Fruit fly (Drosophila melanogaster): ENCODE measurements around the gene Atg1.
A peak's percentile ranks its signal among the peaks of the same experiment; 100 is the strongest.

Gene Atg1

dm6 chr3L:12794532-12794931, 10.4 kb downstream of the Atg1 start (continued):
- TF ChIP-seq CG4328 (GFP tag; optimal IDR thresholded peaks at IDR 0.05) = no peak
- TF ChIP-seq CG15514 (GFP tag; optimal IDR thresholded peaks at IDR 0.05) = peak; percentile 73
- no peak for TF ChIP-seq CG31441 (GFP tag; IDR thresholded peaks at IDR 0.05)
- no peak for TF ChIP-seq CG33213 (GFP tag; optimal IDR thresholded peaks at IDR 0.05)
- peak; percentile 81 for TF ChIP-seq Doc3 (GFP tag; IDR thresholded peaks at IDR 0.05; ENCODE audit: partially characterized antibody)
- TF ChIP-seq CG2712 (tag; optimal IDR thresholded peaks at IDR 0.05) = no peak
- peak; percentile 77 for TF ChIP-seq knrl (GFP tag; IDR thresholded peaks at IDR 0.05; ENCODE audit: partially characterized antibody)
- peak; percentile 98 for TF ChIP-seq onecut (GFP tag; IDR thresholded peaks at IDR 0.05)
- peak; percentile 94 for TF ChIP-seq CG13287 (GFP tag; IDR thresholded peaks at IDR 0.05; ENCODE audit: partially characterized antibody)
- no peak for TF ChIP-seq scrt (GFP tag; optimal IDR thresholded peaks at IDR 0.05)
- TF ChIP-seq hb (GFP tag; IDR thresholded peaks at IDR 0.05; ENCODE audit: partially characterized antibody) = peak; percentile 74; the same call in 2 of the 3 replicates
- no peak for TF ChIP-seq Doc2 (GFP tag; IDR thresholded peaks at IDR 0.05)
- TF ChIP-seq Hey (tag; optimal IDR thresholded peaks at IDR 0.05) = no peak
- TF ChIP-seq Hmr (GFP tag; optimal IDR thresholded peaks at IDR 0.05) = peak; percentile 41
- TF ChIP-seq hth (optimal IDR thresholded peaks at IDR 0.05) = no peak
- TF ChIP-seq CG10321 (GFP tag; IDR thresholded peaks at IDR 0.05) = peak; percentile 97
- no peak for TF ChIP-seq da (GFP tag; optimal IDR thresholded peaks at IDR 0.05)
- TF ChIP-seq CG32767 (GFP tag; IDR thresholded peaks at IDR 0.05) = 0 out of 2 replicates have a peak, but pooled peaks have one; percentile 19
- TF ChIP-seq nmo (GFP tag; optimal IDR thresholded peaks at IDR 0.05) = peak; percentile 6
- TF ChIP-seq ato (GFP tag; IDR thresholded peaks at IDR 0.05; ENCODE audit: partially characterized antibody) = peak; percentile 64
- TF ChIP-seq CG11695 (GFP tag; IDR thresholded peaks at IDR 0.05) = no peak

- TF ChIP-seq wor (GFP tag; IDR thresholded peaks at IDR 0.05) = 0 out of 2 replicates have a peak, but pooled peaks have one; percentile 28
- peak; percentile 78 for TF ChIP-seq CG13424 (tag; optimal IDR thresholded peaks at IDR 0.05)
- TF ChIP-seq lmd (GFP tag; IDR thresholded peaks at IDR 0.05) = peak; percentile 64; the same call in 1 of the 2 replicates
- TF ChIP-seq Spps (tag; optimal IDR thresholded peaks at IDR 0.05) = peak; percentile 3
- TF ChIP-seq Fer2 (tag; optimal IDR thresholded peaks at IDR 0.05) = peak; percentile 33
- peak; percentile 81 for TF ChIP-seq sens (GFP tag)
- peak; percentile 72 for TF ChIP-seq CG3281 (GFP tag; optimal IDR thresholded peaks at IDR 0.05)
- peak; percentile 56; the same call in 1 of the 2 replicates for TF ChIP-seq CG31441 (GFP tag; IDR thresholded peaks at IDR 0.05)
- TF ChIP-seq inv (GFP tag; IDR thresholded peaks at IDR 0.05; ENCODE audit: partially characterized antibody) = no peak
- peak; percentile 35; the same call in 1 of the 2 replicates for TF ChIP-seq E2f2 (GFP tag; IDR thresholded peaks at IDR 0.05)
- peak; percentile 64 for TF ChIP-seq trem (tag; optimal IDR thresholded peaks at IDR 0.05)
- peak; percentile 48 for TF ChIP-seq Camta (GFP tag; optimal IDR thresholded peaks at IDR 0.05)
- TF ChIP-seq CG2120 (GFP tag; optimal IDR thresholded peaks at IDR 0.05) = peak; percentile 73
- TF ChIP-seq CG17802 (tag; optimal IDR thresholded peaks at IDR 0.05) = no peak
- no peak for TF ChIP-seq kni (GFP tag; optimal IDR thresholded peaks at IDR 0.05)
- TF ChIP-seq lab (GFP tag; optimal IDR thresholded peaks at IDR 0.05) = peak; percentile 66
- peak; percentile 49 to 55 for TF ChIP-seq dpn (GFP tag; optimal IDR thresholded peaks at IDR 0.05)
- peak; percentile 24 for TF ChIP-seq dmrt11E (tag; optimal IDR thresholded peaks at IDR 0.05)
- TF ChIP-seq CG9437 (GFP tag; optimal IDR thresholded peaks at IDR 0.05) = peak; percentile 52
- TF ChIP-seq Abd-B (GFP tag; optimal IDR thresholded peaks at IDR 0.05) = peak; percentile 29
- no peak for TF ChIP-seq Doc2 (GFP tag; IDR thresholded peaks at IDR 0.05)
- peak; percentile 70 for TF ChIP-seq Med (GFP tag)
- peak; percentile 63 for TF ChIP-seq CG12219 (GFP tag; optimal IDR thresholded peaks at IDR 0.05)
- peak; percentile 14 to 62 for TF ChIP-seq Pdp1 (GFP tag; optimal IDR thresholded peaks at IDR 0.05)
- peak; percentile 37 for TF ChIP-seq odd (GFP tag; optimal IDR thresholded peaks at IDR 0.05)
- TF ChIP-seq pho (GFP tag; optimal IDR thresholded peaks at IDR 0.05) = peak; percentile 18
- peak; percentile 6 for TF ChIP-seq CG12071 (GFP tag; optimal IDR thresholded peaks at IDR 0.05)
- TF ChIP-seq wdn (GFP tag; IDR thresholded peaks at IDR 0.05) = 0 out of 2 replicates have a peak, but pooled peaks have one; percentile 9
- TF ChIP-seq salm (tag; optimal IDR thresholded peaks at IDR 0.05) = peak; percentile 47
- peak; percentile 15 for TF ChIP-seq CG4820 (GFP tag; optimal IDR thresholded peaks at IDR 0.05)
These were observed 11.9 kb downstream of the Atg1 start for dm6 chr3L:12792933-12793448.

All from whole organism, embryonic.